Worm (Caenorhabditis elegans): ENCODE measurements around the gene F58D12.1.

Gene F58D12.1

DNA sequence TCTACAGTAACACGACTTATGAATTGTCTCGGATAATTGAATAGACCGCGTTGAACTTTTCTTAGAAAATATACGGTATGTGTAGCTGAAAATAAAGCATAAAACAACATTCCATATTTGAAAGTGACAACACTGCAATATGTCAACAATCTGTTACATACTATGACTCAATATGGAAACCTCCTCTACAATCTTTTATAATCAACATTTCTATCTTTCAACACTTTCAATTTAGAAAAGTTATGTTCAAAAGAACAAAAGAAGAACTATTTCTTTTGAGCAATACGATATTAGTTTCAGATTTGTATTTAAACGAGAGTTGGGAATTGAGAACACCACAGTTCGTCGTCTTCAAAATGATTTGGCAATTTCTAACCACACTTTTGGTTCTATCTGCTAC, 33.1 kb downstream of the F58D12.1 start, which contains the start of gene D1086.10:
D1086.10 (plus strand) TSS at position 301 of the 400 bp plus-strand sequence.
- TF ChIP-seq nhr-129 (tag; optimal IDR thresholded peaks at IDR 0.05) (no peak), alr-1 (tag; optimal IDR thresholded peaks at IDR 0.05) (no peak), ama-1 (optimal IDR thresholded peaks at IDR 0.05) (no peak), nhr-23 (tag; optimal IDR thresholded peaks at IDR 0.05) (no peak), sma-9 (GFP tag; optimal IDR thresholded peaks at IDR 0.05) (no peak), sma-9 (tag; optimal IDR thresholded peaks at IDR 0.05) (no peak), nhr-10 (tag; optimal IDR thresholded peaks at IDR 0.05) (no peak), elt-3 (tag; optimal IDR thresholded peaks at IDR 0.05) (no peak), ceh-16 (tag; optimal IDR thresholded peaks at IDR 0.05) (no peak), Y55F3AM.14 (GFP tag; optimal IDR thresholded peaks at IDR 0.05) (no peak), ztf-1 (GFP tag; conservative IDR thresholded peaks at IDR 0.05) (no peak), nhr-77 (tag; optimal IDR thresholded peaks at IDR 0.05) (no peak), mbf-1 (tag; optimal IDR thresholded peaks at IDR 0.05) (no peak), unc-62 (GFP tag; optimal IDR thresholded peaks at IDR 0.05) (no peak), sem-4 (tag; optimal IDR thresholded peaks at IDR 0.05) (no peak), sma-3 (GFP tag; optimal IDR thresholded peaks at IDR 0.05) (no peak)

DNA sequence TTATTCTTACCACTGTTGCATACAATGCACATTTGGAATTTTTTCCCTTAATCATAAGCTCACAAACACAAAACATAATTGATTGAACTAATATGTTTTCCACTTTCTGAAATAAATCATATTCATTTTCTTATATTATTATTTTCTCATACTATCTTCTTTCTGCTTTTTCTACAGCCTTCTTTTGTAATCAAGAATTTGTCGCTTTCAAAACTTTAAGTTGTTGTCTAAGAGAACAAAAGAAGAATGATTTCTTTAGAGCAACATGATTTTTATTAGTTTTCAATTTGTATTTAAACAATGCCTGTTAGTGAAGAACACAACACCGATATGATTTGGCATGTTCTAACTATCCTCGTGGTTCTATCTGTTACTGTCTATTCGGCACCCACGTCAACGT, 34.6 kb downstream of the F58D12.1 start, which contains the start of gene D1086.7:
D1086.7 (plus strand) TSS at position 301 of the 400 bp plus-strand sequence.
- TF ChIP-seq lin-13 (GFP tag; optimal IDR thresholded peaks at IDR 0.05) (no peak), nhr-25 (tag; optimal IDR thresholded peaks at IDR 0.05) (no peak), C34F6.9 (tag; optimal IDR thresholded peaks at IDR 0.05) (no peak), elt-3 (tag; optimal IDR thresholded peaks at IDR 0.05) (no peak), blmp-1 (tag; optimal IDR thresholded peaks at IDR 0.05; ENCODE audit: insufficient read depth) (no peak), lsy-2 (tag; optimal IDR thresholded peaks at IDR 0.05) (no peak), ztf-11 (tag; optimal IDR thresholded peaks at IDR 0.05) (no peak), crh-2 (tag; optimal IDR thresholded peaks at IDR 0.05) (no peak), fos-1 (tag; optimal IDR thresholded peaks at IDR 0.05) (no peak), alr-1 (tag; optimal IDR thresholded peaks at IDR 0.05) (no peak), sma-9 (GFP tag; optimal IDR thresholded peaks at IDR 0.05) (no peak), sma-9 (tag; optimal IDR thresholded peaks at IDR 0.05) (no peak), ceh-82 (tag; optimal IDR thresholded peaks at IDR 0.05) (no peak), mbf-1 (tag; optimal IDR thresholded peaks at IDR 0.05) (no peak), ceh-16 (tag; optimal IDR thresholded peaks at IDR 0.05) (no peak), nhr-77 (tag; optimal IDR thresholded peaks at IDR 0.05) (no peak), zag-1 (tag; optimal IDR thresholded peaks at IDR 0.05) (no peak)

DNA sequence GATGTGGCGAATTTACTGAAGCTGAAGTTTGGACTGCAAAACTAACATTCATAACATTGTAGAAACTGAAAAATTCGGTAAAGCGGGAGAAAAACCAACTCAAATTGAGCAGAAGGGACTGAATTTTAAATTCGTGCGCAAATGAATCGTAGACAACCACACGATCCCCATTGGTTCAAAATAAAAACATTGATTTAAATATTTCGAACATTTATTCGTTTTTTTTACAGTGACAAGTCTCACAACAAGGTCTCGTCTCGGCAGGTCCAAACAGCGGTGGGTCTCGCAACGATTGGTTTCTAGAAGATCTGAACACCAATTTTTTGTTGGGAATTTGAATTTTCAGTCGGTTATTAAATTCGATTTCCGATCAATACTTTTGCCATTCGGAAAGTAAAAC, 36.2 kb downstream of the F58D12.1 start, which contains the start of gene D1086.18:
D1086.18 (plus strand) TSS at position 301 of the 400 bp plus-strand sequence.
- TF ChIP-seq lsy-2 (tag; optimal IDR thresholded peaks at IDR 0.05) (no peak), sem-4 (tag; optimal IDR thresholded peaks at IDR 0.05) (no peak), R02D3.7 (tag; optimal IDR thresholded peaks at IDR 0.05) (no peak), peb-1 (tag; optimal IDR thresholded peaks at IDR 0.05) (no peak), ama-1 (optimal IDR thresholded peaks at IDR 0.05) (no peak), blmp-1 (tag; optimal IDR thresholded peaks at IDR 0.05; ENCODE audit: insufficient read depth) (no peak), elt-3 (tag; optimal IDR thresholded peaks at IDR 0.05) (no peak)

DNA sequence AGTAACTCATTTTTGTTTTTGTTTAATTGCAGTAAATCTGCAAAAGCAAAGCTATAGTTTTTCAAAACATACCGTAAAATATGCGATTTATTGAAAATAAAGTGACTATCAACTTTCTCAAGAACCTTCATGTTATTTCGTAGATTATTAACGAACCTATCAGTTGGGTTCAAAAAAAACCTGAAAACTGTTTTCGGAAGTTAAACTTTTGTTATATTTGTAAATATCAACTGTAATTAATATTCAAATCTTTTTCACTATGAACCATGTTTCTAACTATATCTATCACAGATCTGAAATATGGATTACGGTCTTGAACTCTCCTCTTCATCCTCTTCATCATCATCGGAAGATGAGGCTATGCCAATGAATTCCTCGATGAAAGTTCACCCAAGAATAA, 38.7 kb downstream of the F58D12.1 start, which contains the start of gene D1086.19:
D1086.19 (plus strand) TSS at position 301 of the 400 bp plus-strand sequence.
- no peak for TF ChIP-seq nhr-77 (tag; optimal IDR thresholded peaks at IDR 0.05)
- TF ChIP-seq peb-1 (tag; optimal IDR thresholded peaks at IDR 0.05): no peak
- no peak for TF ChIP-seq ama-1 (optimal IDR thresholded peaks at IDR 0.05)
- TF ChIP-seq snpc-4 (tag; optimal IDR thresholded peaks at IDR 0.05): no peak
- no peak for TF ChIP-seq ztf-1 (GFP tag; conservative IDR thresholded peaks at IDR 0.05)
- TF ChIP-seq lin-11 (tag; optimal IDR thresholded peaks at IDR 0.05): no peak
- no peak for TF ChIP-seq nhr-11 (tag; optimal IDR thresholded peaks at IDR 0.05)

- TF ChIP-seq fos-1 (tag; optimal IDR thresholded peaks at IDR 0.05): no peak
- TF ChIP-seq skn-1 (tag; optimal IDR thresholded peaks at IDR 0.05): no peak
- no peak for TF ChIP-seq nhr-6 (tag; optimal IDR thresholded peaks at IDR 0.05)
- no peak for TF ChIP-seq nhr-10 (tag; optimal IDR thresholded peaks at IDR 0.05)
- no peak for TF ChIP-seq lin-39 (tag; optimal IDR thresholded peaks at IDR 0.05)
- TF ChIP-seq elt-1 (tag; optimal IDR thresholded peaks at IDR 0.05): no peak
- no peak for TF ChIP-seq ztf-4 (tag; optimal IDR thresholded peaks at IDR 0.05)
- TF ChIP-seq zag-1 (tag; optimal IDR thresholded peaks at IDR 0.05): no peak
- TF ChIP-seq ceh-82 (tag; optimal IDR thresholded peaks at IDR 0.05): no peak
- no peak for TF ChIP-seq nhr-25 (tag; optimal IDR thresholded peaks at IDR 0.05)
- TF ChIP-seq unc-55 (GFP tag; optimal IDR thresholded peaks at IDR 0.05): no peak
- TF ChIP-seq nhr-21 (tag; optimal IDR thresholded peaks at IDR 0.05): no peak
- TF ChIP-seq unc-39 (tag; optimal IDR thresholded peaks at IDR 0.05): no peak
- no peak for TF ChIP-seq crh-2 (tag; optimal IDR thresholded peaks at IDR 0.05)
Observed at ce11 chrV:14090309-14090967, 41.1 kb downstream of the F58D12.1 start, which contains the start of the genes D1086.5 and him-5. TSS of gene D1086.5 (minus strand) at chrV:14090359. TSS of gene him-5 (plus strand) at chrV:14090426.
